Fruit fly (Drosophila melanogaster) whole organism, prepupa: ENCODE data around the gene CG6409.
A peak's percentile ranks its signal among the peaks of the same experiment; 100 is the strongest.

Experiments
- Blimp-1 ChIP-seq: fragments of 200-800 bp; sonication (Bioruptor generic); optimal IDR thresholded peaks from 3 replicates; lab custom pipeline; 2017; ENCODE audit warnings: missing biosample characterization, missing genetic modification characterization, mild to moderate bottlenecking, moderate library complexity, missing genetic modification reagents
- CG10669 ChIP-seq: fragments of 200-800 bp; sonication (Bioruptor generic); optimal IDR thresholded peaks from 3 replicates; lab custom pipeline; 2018; ENCODE audit warnings: missing biosample characterization, mild to moderate bottlenecking, missing genetic modification characterization, moderate library complexity
- CG11294 ChIP-seq: fragments of 200-800 bp; sonication (Bioruptor generic); IDR thresholded peaks from 2 replicates; pipeline ENCODE4 v1.3.6; 2022; ENCODE audit warnings: missing biosample characterization, missing genetic modification characterization
- CG11902 ChIP-seq: fragments of 200-800 bp; sonication (Bioruptor generic); optimal IDR thresholded peaks from 3 replicates; lab custom pipeline; 2016; ENCODE audit warnings: missing biosample characterization, missing genetic modification characterization
- CG15336 ChIP-seq: fragments of 200-800 bp; sonication (Bioruptor generic); IDR thresholded peaks from 2 replicates; pipeline ENCODE4 v1.3.6; 2022; ENCODE audit warnings: missing biosample characterization, missing genetic modification characterization
- CG1621 ChIP-seq: fragments of 200-800 bp; sonication (Bioruptor generic); optimal IDR thresholded peaks from 3 replicates; lab custom pipeline; 2018; ENCODE audit warnings: missing biosample characterization, mild to moderate bottlenecking, missing genetic modification characterization
- CG16779 ChIP-seq: fragments of 200-800 bp; sonication (Bioruptor generic); optimal IDR thresholded peaks from 3 replicates; lab custom pipeline; 2017; ENCODE audit warnings: missing biosample characterization, mild to moderate bottlenecking, missing genetic modification characterization
- CG3032 ChIP-seq: fragments of 200-800 bp; optimal IDR thresholded peaks from 2 replicates; lab custom pipeline; 2019; ENCODE audit warnings: missing biosample characterization, mild to moderate bottlenecking, missing genetic modification characterization, moderate library complexity
- CG32006 ChIP-seq: fragments of 200-800 bp; sonication (Bioruptor generic); optimal IDR thresholded peaks from 3 replicates; lab custom pipeline; 2017; ENCODE audit warnings: missing biosample characterization, mild to moderate bottlenecking, missing genetic modification characterization
- CG34406 ChIP-seq: fragments of 200-800 bp; sonication (Bioruptor generic); optimal IDR thresholded peaks from 3 replicates; lab custom pipeline; 2016; ENCODE audit warnings: missing biosample characterization, missing genetic modification characterization
- CG3919 ChIP-seq: fragments of 200-800 bp; sonication (Bioruptor generic); optimal IDR thresholded peaks from 3 replicates; lab custom pipeline; 2016; ENCODE audit warnings: missing biosample characterization, missing genetic modification characterization
- CG6163 ChIP-seq: fragments of 200-800 bp; sonication (Bioruptor generic); IDR thresholded peaks from 3 replicates; pipeline ENCODE4 v1.3.6; 2022; ENCODE audit warnings: missing biosample characterization, missing genetic modification characterization
- CG6276 ChIP-seq: fragments of 200-800 bp; sonication (Bioruptor generic); optimal IDR thresholded peaks from 2 replicates; lab custom pipeline; 2017; ENCODE audit warnings: missing biosample characterization, mild to moderate bottlenecking, missing genetic modification characterization
- CG6792 ChIP-seq: fragments of 200-800 bp; sonication (Bioruptor generic); optimal IDR thresholded peaks from 3 replicates; lab custom pipeline; 2016; ENCODE audit warnings: missing biosample characterization, missing genetic modification characterization
- CG6808 ChIP-seq: fragments of 200-800 bp; sonication (Bioruptor generic); optimal IDR thresholded peaks from 3 replicates; lab custom pipeline; 2017; ENCODE audit warnings: missing biosample characterization, missing genetic modification characterization, mild to moderate bottlenecking, moderate library complexity, missing genetic modification reagents
- CG6854 ChIP-seq: fragments of 200-800 bp; sonication (Bioruptor generic); optimal IDR thresholded peaks from 2 replicates; lab custom pipeline; 2017; ENCODE audit warnings: missing biosample characterization, mild to moderate bottlenecking, missing genetic modification characterization
- CG7368 ChIP-seq: fragments of 200-800 bp; sonication (Bioruptor generic); optimal IDR thresholded peaks from 3 replicates; lab custom pipeline; 2016; ENCODE audit warnings: missing biosample characterization, missing genetic modification characterization
- CG8119 ChIP-seq: fragments of 200-800 bp; sonication (Bioruptor generic); IDR thresholded peaks from 3 replicates; pipeline ENCODE4 v1.3.6; 2022; ENCODE audit warnings: missing biosample characterization, missing genetic modification characterization
- CG8319 ChIP-seq: fragments of 200-800 bp; sonication (Bioruptor generic); optimal IDR thresholded peaks from 3 replicates; lab custom pipeline; 2016; ENCODE audit warnings: missing biosample characterization, missing genetic modification characterization
- CG8632 ChIP-seq: fragments of 200-800 bp; sonication (Bioruptor generic); optimal IDR thresholded peaks from 3 replicates; lab custom pipeline; 2016; ENCODE audit warnings: missing biosample characterization, missing genetic modification characterization
- CG9139 ChIP-seq: fragments of 200-800 bp; sonication (Bioruptor generic); optimal IDR thresholded peaks from 3 replicates; lab custom pipeline; 2017; ENCODE audit warnings: missing biosample characterization, mild to moderate bottlenecking, missing genetic modification characterization
- Eip75B ChIP-seq: fragments of 200-800 bp; sonication (Bioruptor generic); optimal IDR thresholded peaks from 3 replicates; lab custom pipeline; 2016; ENCODE audit warnings: missing biosample characterization, missing genetic modification characterization
- Eip93F ChIP-seq: fragments of 200-800 bp; sonication (Bioruptor generic); optimal IDR thresholded peaks from 2 replicates; lab custom pipeline; 2016; ENCODE audit warnings: missing biosample characterization, mild to moderate bottlenecking, missing genetic modification characterization
- Ets21C ChIP-seq: fragments of 200-800 bp; sonication (Bioruptor generic); optimal IDR thresholded peaks from 3 replicates; lab custom pipeline; 2016; ENCODE audit warnings: missing biosample characterization, missing genetic modification characterization
- Ets96B ChIP-seq: fragments of 200-800 bp; optimal IDR thresholded peaks from 2 replicates; lab custom pipeline; 2019; ENCODE audit warnings: missing biosample characterization, mild to moderate bottlenecking, missing genetic modification characterization, moderate library complexity
- Gug ChIP-seq: fragments of 200-800 bp; sonication (Bioruptor generic); IDR thresholded peaks from 2 replicates; pipeline ENCODE4 v1.3.6; 2022; ENCODE audit warnings: missing biosample characterization, missing genetic modification characterization
- Hr39 ChIP-seq: fragments of 200-800 bp; sonication (Bioruptor generic); optimal IDR thresholded peaks from 2 replicates; lab custom pipeline; 2016; ENCODE audit warnings: missing biosample characterization, missing genetic modification characterization
- Hr4 ChIP-seq: fragments of 200-800 bp; sonication (Bioruptor generic); optimal IDR thresholded peaks from 3 replicates; lab custom pipeline; 2016; ENCODE audit warnings: missing biosample characterization, missing genetic modification characterization
- Met ChIP-seq: fragments of 200-800 bp; sonication (Bioruptor generic); optimal IDR thresholded peaks from 3 replicates; lab custom pipeline; 2016; ENCODE audit warnings: missing biosample characterization, missing genetic modification characterization
- OdsH ChIP-seq: fragments of 200-800 bp; sonication (Bioruptor generic); optimal IDR thresholded peaks from 3 replicates; lab custom pipeline; 2016; ENCODE audit warnings: missing biosample characterization, missing genetic modification characterization
- Smox ChIP-seq: fragments of 200-800 bp; sonication (Bioruptor generic); optimal IDR thresholded peaks from 3 replicates; lab custom pipeline; 2016; ENCODE audit warnings: missing biosample characterization, missing genetic modification characterization
- Sox14 ChIP-seq: fragments of 200-800 bp; sonication (Bioruptor generic); optimal IDR thresholded peaks from 3 replicates; lab custom pipeline; 2016; ENCODE audit warnings: missing biosample characterization, missing genetic modification characterization
- Sox15 ChIP-seq: fragments of 200-800 bp; sonication (Bioruptor generic); optimal IDR thresholded peaks from 3 replicates; lab custom pipeline; 2016; ENCODE audit warnings: missing biosample characterization, missing genetic modification characterization
- acj6 ChIP-seq: fragments of 200-800 bp; sonication (Bioruptor generic); optimal IDR thresholded peaks from 3 replicates; lab custom pipeline; 2016; ENCODE audit warnings: missing biosample characterization, missing genetic modification characterization
- dac ChIP-seq: fragments of 200-800 bp; sonication (Bioruptor generic); optimal IDR thresholded peaks from 2 replicates; lab custom pipeline; 2017; ENCODE audit warnings: missing biosample characterization, mild to moderate bottlenecking, missing genetic modification characterization
- dsx ChIP-seq: fragments of 200-800 bp; optimal IDR thresholded peaks from 3 replicates; lab custom pipeline; 2019; ENCODE audit warnings: missing biosample characterization, mild to moderate bottlenecking, missing genetic modification characterization, moderate library complexity; ENCODE audit not compliant: poor library complexity, severe bottlenecking
- eg ChIP-seq: fragments of 200-800 bp; sonication (Bioruptor generic); IDR thresholded peaks from 3 replicates; pipeline ENCODE4 v1.3.6; 2022; ENCODE audit warnings: missing biosample characterization, missing genetic modification characterization
- esn ChIP-seq: fragments of 200-800 bp; sonication (Bioruptor generic); optimal IDR thresholded peaks from 2 replicates; lab custom pipeline; 2016; ENCODE audit warnings: missing biosample characterization, mild to moderate bottlenecking, missing genetic modification characterization, moderate library complexity
- fd85E ChIP-seq: fragments of 200-800 bp; sonication (Bioruptor generic); optimal IDR thresholded peaks from 3 replicates; lab custom pipeline; 2016; ENCODE audit warnings: missing biosample characterization, missing genetic modification characterization
- fkh ChIP-seq: fragments of 200-800 bp; sonication (Bioruptor generic); optimal IDR thresholded peaks from 3 replicates; lab custom pipeline; 2017; ENCODE audit warnings: missing biosample characterization, mild to moderate bottlenecking, missing genetic modification characterization, moderate library complexity
- net ChIP-seq: fragments of 200-800 bp; sonication (Bioruptor generic); optimal IDR thresholded peaks from 3 replicates; lab custom pipeline; 2016; ENCODE audit warnings: missing biosample characterization, missing genetic modification characterization
- pdm3 ChIP-seq: fragments of 200-800 bp; sonication (Bioruptor generic); optimal IDR thresholded peaks from 3 replicates; lab custom pipeline; 2016; ENCODE audit warnings: missing biosample characterization, missing genetic modification characterization
- salr ChIP-seq, 2 experiments: fragments of 200-800 bp; sonication (Bioruptor generic); optimal IDR thresholded peaks; 3 replicates each; lab custom pipeline; 2016 to 2018; ENCODE audit warnings: missing biosample characterization in 2 of 2, missing genetic modification characterization in 2 of 2, mild to moderate bottlenecking in 1 of 2
- spab ChIP-seq: fragments of 200-800 bp; sonication (Bioruptor generic); optimal IDR thresholded peaks from 2 replicates; lab custom pipeline; 2017; ENCODE audit warnings: missing biosample characterization, mild to moderate bottlenecking, missing genetic modification characterization, missing genetic modification reagents
- ss ChIP-seq, 2 experiments: fragments of 200-800 bp; sonication (Bioruptor generic); optimal IDR thresholded peaks; 2 replicates in 1 of 2; 3 replicates in 1 of 2; lab custom pipeline; 2017 to 2018; ENCODE audit warnings: mild to moderate bottlenecking in 2 of 2, missing biosample characterization in 2 of 2, missing genetic modification characterization in 2 of 2, moderate library complexity in 1 of 2
- svp ChIP-seq: fragments of 200-800 bp; sonication (Bioruptor generic); peaks from one replicate; lab custom pipeline; 2016; ENCODE audit warnings: missing biosample characterization, missing genetic modification characterization
- topi ChIP-seq: fragments of 200-800 bp; sonication (Bioruptor generic); optimal IDR thresholded peaks from 3 replicates; lab custom pipeline; 2016; ENCODE audit warnings: missing biosample characterization, missing genetic modification characterization
- vri ChIP-seq: fragments of 200-800 bp; sonication (Bioruptor generic); optimal IDR thresholded peaks from 3 replicates; lab custom pipeline; 2016; ENCODE audit warnings: missing biosample characterization, mild to moderate bottlenecking, missing genetic modification characterization

CG6409 gene

DNA sequence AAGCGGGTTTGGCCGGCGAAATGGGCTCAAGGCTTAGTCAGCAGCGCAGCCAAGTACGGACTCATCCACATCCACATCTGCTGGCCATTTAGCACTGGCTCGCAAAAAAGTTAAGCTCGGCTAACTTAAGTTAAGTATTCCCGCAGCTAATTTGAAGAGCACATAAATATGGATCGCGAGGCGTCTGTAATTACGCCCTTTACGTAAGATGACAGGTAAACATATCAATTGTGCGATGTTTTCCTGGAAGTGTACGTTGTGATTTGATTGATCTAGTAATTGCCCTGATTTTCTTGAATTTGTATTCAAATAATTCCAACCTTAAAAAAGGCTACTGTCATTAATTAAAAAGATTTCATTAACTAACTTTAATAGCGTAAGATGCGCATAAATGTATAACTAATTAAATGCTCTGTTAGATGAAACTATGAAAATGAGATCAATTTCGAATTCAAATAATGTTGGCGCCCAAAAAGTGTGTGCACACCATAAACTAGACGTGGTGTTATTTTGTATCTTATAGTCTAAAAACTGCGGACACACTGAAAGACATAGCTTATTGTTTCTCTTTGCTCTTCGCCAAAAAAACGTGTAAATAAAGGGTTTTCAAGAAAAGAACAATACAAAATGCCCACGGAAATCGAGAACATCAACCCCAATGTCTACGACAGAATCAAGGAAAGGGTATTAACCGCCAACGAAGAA lies at the start of gene CG6409, which contains the start of gene galla-2:
CG6409 (minus strand) TSS at position 51 of the 705 bp plus-strand sequence.
galla-2 (plus strand) TSS at position 555 of the 705 bp plus-strand sequence.
- TF ChIP-seq CG32006 (GFP tag; lab: Kevin White, UChicago), result no peak
- no peak for TF ChIP-seq OdsH (GFP tag; lab: Kevin White, UChicago)
- no peak for TF ChIP-seq CG7368
- TF ChIP-seq fkh (GFP tag; lab: Kevin White, UChicago), result peak; percentile 65
- TF ChIP-seq esn, result no peak
- no peak for TF ChIP-seq Ets21C
- no peak for TF ChIP-seq net (GFP tag; lab: Kevin White, UChicago)
- TF ChIP-seq CG1621 (tag; lab: Kevin White, UChicago), result no peak
- TF ChIP-seq CG6808, result no peak

DNA sequence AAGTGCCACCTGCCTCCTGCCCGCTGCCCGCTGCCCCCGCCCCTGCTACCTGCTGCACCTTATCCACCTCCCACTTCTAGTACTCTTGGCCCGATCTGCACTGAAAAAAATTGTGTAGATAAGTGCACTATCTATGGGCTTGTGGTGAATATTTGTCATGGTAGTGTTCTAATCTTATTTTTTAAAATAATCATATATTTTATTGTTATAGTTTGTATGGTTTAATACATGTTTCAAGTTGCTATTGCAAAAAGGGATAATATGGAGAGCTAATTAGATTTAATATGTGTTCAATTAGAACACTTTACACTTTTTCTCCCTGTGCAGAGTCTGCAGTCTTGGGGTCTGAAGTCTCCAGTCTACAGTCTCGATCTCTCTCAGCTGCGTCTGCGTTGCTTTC lies 49.2 kb upstream of the CG6409 start:
- TF ChIP-seq eg (GFP tag; lab: Robert Waterston, UW) (peak; percentile 76), CG6163 (peak; percentile 72), CG11902 (GFP tag; lab: Kevin White, UChicago) (no peak), CG8632 (GFP tag; lab: Kevin White, UChicago) (peak; percentile 43), pdm3 (GFP tag; lab: Kevin White, UChicago) (peak; percentile 63), dac (peak; percentile 53), svp (GFP tag; lab: Kevin White, UChicago) (peak; percentile 53), acj6 (GFP tag; lab: Kevin White, UChicago) (peak; percentile 71), Eip93F (no peak), topi (GFP tag; lab: Kevin White, UChicago) (peak; percentile 21), Ets96B (tag; lab: Kevin White, UChicago) (peak; percentile 80), CG10669 (peak; percentile 64), spab (GFP tag; lab: Kevin White, UChicago) (peak; percentile 69), CG6276 (peak; percentile 73), fd85E (GFP tag; lab: Kevin White, UChicago) (no peak), vri (no peak), Eip75B (GFP tag; lab: Kevin White, UChicago) (peak; percentile 54), CG11294 (peak; percentile 80), CG16779 (tag; lab: Kevin White, UChicago) (peak; percentile 68), CG6854 (no peak), CG8119 (peak; percentile 89), ss (GFP tag; optimal IDR thresholded peaks at IDR 0.05; lab: Kevin White, UChicago) (peak; percentile 60 to 75), fkh (GFP tag; lab: Kevin White, UChicago) (no peak), CG34406 (GFP tag; lab: Kevin White, UChicago) (peak; percentile 23), Smox (GFP tag; lab: Kevin White, UChicago) (no peak), Hr4 (GFP tag; lab: Kevin White, UChicago) (peak; percentile 61), CG1621 (tag; lab: Kevin White, UChicago) (peak; percentile 55), Gug (peak; percentile 73), Ets21C (no peak), CG3919 (GFP tag; lab: Kevin White, UChicago) (peak; percentile 53), Sox14 (GFP tag; lab: Kevin White, UChicago) (peak; percentile 52), CG6808 (peak; percentile 61), Blimp-1 (GFP tag; lab: Kevin White, UChicago) (no peak), CG15336 (peak; percentile 88), CG7368 (peak; percentile 39), CG8319 (GFP tag; lab: Kevin White, UChicago) (no peak), Sox15 (GFP tag; lab: Kevin White, UChicago) (no peak), CG6792 (peak; percentile 47), Met (GFP tag; lab: Kevin White, UChicago) (peak; percentile 34), salr (GFP tag; optimal IDR thresholded peaks at IDR 0.05; lab: Kevin White, UChicago) (peak; percentile 44 to 69), dsx (GFP tag; lab: Kevin White, UChicago) (peak; percentile 63), CG32006 (GFP tag; lab: Kevin White, UChicago) (peak; percentile 89), Hr39 (GFP tag; lab: Kevin White, UChicago) (no peak), CG9139 (GFP tag; lab: Kevin White, UChicago) (peak; percentile 50), CG3032 (tag; lab: Kevin White, UChicago) (peak; percentile 83)
